Fruit fly (Drosophila melanogaster) whole organism, embryonic: ENCODE results near the gene CG15040.

Experiments
- ATbp ChIP-seq: fragments of 200-800 bp; sonication (Bioruptor generic); optimal IDR thresholded peaks from 2 replicates; lab custom pipeline; 2017; ENCODE audit warnings: missing biosample characterization, mild to moderate bottlenecking, missing genetic modification characterization, missing genetic modification reagents
- Atf3 ChIP-seq: fragments of 200-800 bp; sonication (Bioruptor generic); optimal IDR thresholded peaks from 3 replicates; lab custom pipeline; 2016; ENCODE audit warnings: missing biosample characterization, missing genetic modification characterization
- Awh ChIP-seq: fragments of 200-800 bp; sonication (Bioruptor generic); IDR thresholded peaks from 2 replicates; pipeline ENCODE4, ENCODE4 v1.3.6; 2022; ENCODE audit warnings: missing biosample characterization, missing genetic modification characterization
- Bdp1 ChIP-seq: fragments of 200-800 bp; sonication (Bioruptor generic); optimal IDR thresholded peaks from 3 replicates; lab custom pipeline; 2016; ENCODE audit warnings: missing biosample characterization, missing genetic modification characterization
- CG1024 ChIP-seq: fragments of 200-800 bp; sonication (Bioruptor generic); IDR thresholded peaks from 2 replicates; pipeline ENCODE4 v1.3.6; 2022; ENCODE audit warnings: missing biosample characterization, missing genetic modification characterization
- CG10565 ChIP-seq: fragments of 200-800 bp; sonication (Bioruptor generic); optimal IDR thresholded peaks from 3 replicates; lab custom pipeline; 2016; ENCODE audit warnings: missing biosample characterization, mild to moderate bottlenecking, missing genetic modification characterization
- CG11247 ChIP-seq: fragments of 200-800 bp; sonication (Bioruptor generic); IDR thresholded peaks from 2 replicates; pipeline ENCODE4 v1.3.6; 2022; ENCODE audit warnings: missing biosample characterization, missing genetic modification characterization
- CG11456 ChIP-seq: fragments of 200-800 bp; sonication (Bioruptor generic); IDR thresholded peaks from 3 replicates; pipeline ENCODE4 v1.3.6; 2022; ENCODE audit warnings: missing biosample characterization, missing genetic modification characterization
- CG11696 ChIP-seq: fragments of 200-800 bp; sonication (Bioruptor generic); IDR thresholded peaks from 2 replicates; pipeline ENCODE4 v1.3.6; 2022; ENCODE audit warnings: missing biosample characterization, missing genetic modification characterization
- CG12071 ChIP-seq: fragments of 200-800 bp; sonication (Bioruptor generic); optimal IDR thresholded peaks from 3 replicates; lab custom pipeline; 2018; ENCODE audit warnings: missing biosample characterization, mild to moderate bottlenecking, missing genetic modification characterization
- CG14050 ChIP-seq: fragments of 200-800 bp; sonication (Bioruptor generic); IDR thresholded peaks from 3 replicates; pipeline ENCODE4 v1.3.6; 2022; ENCODE audit warnings: missing biosample characterization, missing genetic modification characterization
- CG14441 ChIP-seq: fragments of 200-800 bp; sonication (Bioruptor generic); IDR thresholded peaks from 2 replicates; pipeline ENCODE4 v1.3.6; 2022; ENCODE audit warnings: missing biosample characterization, missing genetic modification characterization
- CG1603 ChIP-seq: fragments of 200-800 bp; sonication (Bioruptor generic); optimal IDR thresholded peaks from 2 replicates; lab custom pipeline; 2019; ENCODE audit warnings: missing biosample characterization, mild to moderate bottlenecking, missing genetic modification characterization, moderate library complexity
- CG1647 ChIP-seq: fragments of 200-800 bp; sonication (Bioruptor generic); optimal IDR thresholded peaks from 3 replicates; lab custom pipeline; 2016; ENCODE audit warnings: missing biosample characterization, missing genetic modification characterization
- CG17802 ChIP-seq: fragments of 200-800 bp; sonication (Bioruptor generic); optimal IDR thresholded peaks from 2 replicates; lab custom pipeline; 2018; ENCODE audit warnings: missing biosample characterization, mild to moderate bottlenecking, missing genetic modification characterization, moderate library complexity
- CG18764 ChIP-seq: fragments of 200-800 bp; sonication (Bioruptor generic); optimal IDR thresholded peaks from 3 replicates; lab custom pipeline; 2016; ENCODE audit warnings: missing biosample characterization, missing genetic modification characterization
- CG2712 ChIP-seq: fragments of 200-800 bp; optimal IDR thresholded peaks from 3 replicates; lab custom pipeline; 2019; ENCODE audit warnings: missing biosample characterization, mild to moderate bottlenecking, missing genetic modification characterization, moderate library complexity
- CG3163 ChIP-seq: fragments of 200-800 bp; sonication (Bioruptor generic); optimal IDR thresholded peaks from 3 replicates; lab custom pipeline; 2016; ENCODE audit warnings: missing biosample characterization, missing genetic modification characterization
- CG7786 ChIP-seq: fragments of 200-800 bp; sonication (Bioruptor generic); optimal IDR thresholded peaks from 2 replicates; lab custom pipeline; 2016; ENCODE audit warnings: missing biosample characterization, missing genetic modification characterization
- CG7963 ChIP-seq: fragments of 200-800 bp; sonication (Bioruptor generic); IDR thresholded peaks from 3 replicates; pipeline ENCODE4 v1.3.6; 2022; ENCODE audit warnings: missing biosample characterization, missing genetic modification characterization; ENCODE audit not compliant: partially characterized antibody
- CG9215 ChIP-seq: fragments of 200-800 bp; sonication (Bioruptor generic); IDR thresholded peaks from 2 replicates; pipeline ENCODE4 v1.3.6; 2022; ENCODE audit warnings: missing biosample characterization, missing genetic modification characterization
- CG9876 ChIP-seq: fragments of 200-800 bp; sonication (Bioruptor generic); optimal IDR thresholded peaks from 2 replicates; lab custom pipeline; 2016; ENCODE audit warnings: missing biosample characterization, missing genetic modification characterization
- Drgx ChIP-seq: fragments of 200-800 bp; sonication (Bioruptor generic); IDR thresholded peaks from 2 replicates; pipeline ENCODE4 v1.3.6; 2022; ENCODE audit warnings: missing biosample characterization, missing genetic modification characterization
- HLH54F ChIP-seq: fragments of 200-800 bp; sonication (Bioruptor generic); optimal IDR thresholded peaks from 3 replicates; lab custom pipeline; 2016; ENCODE audit warnings: missing biosample characterization, missing genetic modification characterization
- HLHmδ ChIP-seq: fragments of 200-800 bp; sonication (Bioruptor generic); optimal IDR thresholded peaks from 2 replicates; lab custom pipeline; 2018; ENCODE audit warnings: missing biosample characterization, mild to moderate bottlenecking, missing genetic modification characterization, moderate library complexity
- Mes4 ChIP-seq: fragments of 200-800 bp; sonication (Bioruptor generic); optimal IDR thresholded peaks from 2 replicates; lab custom pipeline; 2016; ENCODE audit warnings: missing biosample characterization, missing genetic modification characterization
- NC2β ChIP-seq: fragments of 200-800 bp; sonication (Bioruptor generic); optimal IDR thresholded peaks from 2 replicates; lab custom pipeline; 2016; ENCODE audit warnings: missing biosample characterization, missing genetic modification characterization
- Neu2 ChIP-seq: fragments of 200-800 bp; sonication (Bioruptor generic); optimal IDR thresholded peaks from 3 replicates; lab custom pipeline; 2016; ENCODE audit warnings: missing biosample characterization, missing genetic modification characterization, borderline replicate concordance
- Oli ChIP-seq: fragments of 200-800 bp; sonication (Bioruptor generic); optimal IDR thresholded peaks from 2 replicates; lab custom pipeline; 2018; ENCODE audit warnings: missing biosample characterization, mild to moderate bottlenecking, missing genetic modification characterization, moderate library complexity
- Optix ChIP-seq: fragments of 200-800 bp; sonication (Bioruptor generic); IDR thresholded peaks from 3 replicates; pipeline ENCODE4 v1.3.6; 2022; ENCODE audit warnings: missing biosample characterization, missing genetic modification characterization
- Poxn ChIP-seq: fragments of 200-800 bp; sonication (Bioruptor generic); IDR thresholded peaks from 2 replicates; pipeline ENCODE4 v1.3.6; 2022; ENCODE audit warnings: missing biosample characterization, missing genetic modification characterization
- Ravus ChIP-seq: fragments of 200-800 bp; sonication (Bioruptor generic); IDR thresholded peaks from 2 replicates; pipeline ENCODE4 v1.3.6; 2022; ENCODE audit warnings: missing biosample characterization, missing genetic modification characterization
- Rx ChIP-seq: fragments of 200-800 bp; sonication (Bioruptor generic); IDR thresholded peaks from 2 replicates; pipeline ENCODE4 v1.3.6; 2022; ENCODE audit warnings: missing biosample characterization, missing genetic modification characterization
- Sin3A ChIP-seq: fragments of >200 bp; optimal IDR thresholded peaks from 2 replicates; lab custom pipeline; 2018
- Vsx1 ChIP-seq: fragments of 200-800 bp; sonication (Bioruptor generic); optimal IDR thresholded peaks from 2 replicates; lab custom pipeline; 2017; ENCODE audit warnings: missing biosample characterization, mild to moderate bottlenecking, missing genetic modification characterization, missing genetic modification reagents
- Xrp1 ChIP-seq: fragments of 200-800 bp; sonication (Bioruptor generic); IDR thresholded peaks from 2 replicates; pipeline ENCODE4 v1.3.6; 2022; ENCODE audit warnings: missing biosample characterization, missing genetic modification characterization
- dmrt11E ChIP-seq: fragments of 200-800 bp; sonication (Bioruptor generic); optimal IDR thresholded peaks from 3 replicates; lab custom pipeline; 2018; ENCODE audit warnings: missing biosample characterization, mild to moderate bottlenecking, missing genetic modification characterization, moderate library complexity
- fru ChIP-seq: fragments of >200 bp; optimal IDR thresholded peaks from 2 replicates; lab custom pipeline; 2017
- gsb-n ChIP-seq: fragments of 200-800 bp; sonication (Bioruptor generic); optimal IDR thresholded peaks from 3 replicates; lab custom pipeline; 2018; ENCODE audit warnings: missing biosample characterization, mild to moderate bottlenecking, missing genetic modification characterization
- ham ChIP-seq: fragments of 200-800 bp; sonication (Bioruptor generic); IDR thresholded peaks from 2 replicates; pipeline ENCODE4 v1.3.6; 2022; ENCODE audit warnings: missing biosample characterization, missing genetic modification characterization
- hbn ChIP-seq: fragments of 200-800 bp; sonication (Bioruptor generic); IDR thresholded peaks from 2 replicates; pipeline ENCODE4 v1.3.6; 2022; ENCODE audit warnings: missing biosample characterization, missing genetic modification characterization; ENCODE audit not compliant: partially characterized antibody
- her ChIP-seq: fragments of 200-800 bp; sonication (Bioruptor generic); optimal IDR thresholded peaks from 2 replicates; lab custom pipeline; 2016; ENCODE audit warnings: missing biosample characterization, missing genetic modification characterization
- insv ChIP-seq, 2 experiments: fragments of 200-800 bp; sonication (Bioruptor generic); optimal IDR thresholded peaks; 3 replicates each; lab custom pipeline; 2016 to 2018; ENCODE audit warnings: missing biosample characterization in 2 of 2, missing genetic modification characterization in 2 of 2
- luna ChIP-seq: fragments of 200-800 bp; sonication (Bioruptor generic); optimal IDR thresholded peaks from 2 replicates; lab custom pipeline; 2016; ENCODE audit warnings: missing biosample characterization, missing genetic modification characterization
- odd ChIP-seq: fragments of 200-800 bp; sonication (Bioruptor generic); optimal IDR thresholded peaks from 2 replicates; lab custom pipeline; 2017; ENCODE audit warnings: missing biosample characterization, mild to moderate bottlenecking, missing genetic modification characterization
- pum ChIP-seq: fragments of 200-800 bp; sonication (Bioruptor generic); optimal IDR thresholded peaks from 2 replicates; lab custom pipeline; 2016; ENCODE audit warnings: missing biosample characterization, missing genetic modification characterization
- salm ChIP-seq: fragments of 200-800 bp; sonication (Bioruptor generic); optimal IDR thresholded peaks from 2 replicates; lab custom pipeline; 2018; ENCODE audit warnings: missing biosample characterization, mild to moderate bottlenecking, missing genetic modification characterization
- sisA ChIP-seq: fragments of 200-800 bp; sonication (Bioruptor generic); IDR thresholded peaks from 2 replicates; pipeline ENCODE4 v1.3.6; 2022; ENCODE audit warnings: missing biosample characterization, missing genetic modification characterization
- sqz ChIP-seq: fragments of 200-800 bp; sonication (Bioruptor generic); optimal IDR thresholded peaks from 3 replicates; lab custom pipeline; 2018; ENCODE audit warnings: missing biosample characterization, mild to moderate bottlenecking, missing genetic modification characterization
- tio ChIP-seq: fragments of 200-800 bp; sonication (Bioruptor generic); optimal IDR thresholded peaks from 2 replicates; lab custom pipeline; 2017; ENCODE audit warnings: missing biosample characterization, missing genetic modification characterization, inconsistent platforms
- tna ChIP-seq: fragments of 200-800 bp; sonication (Bioruptor generic); IDR thresholded peaks from 2 replicates; pipeline ENCODE4 v1.3.6; 2022; ENCODE audit warnings: missing biosample characterization, missing genetic modification characterization; ENCODE audit not compliant: partially characterized antibody
- toy ChIP-seq: fragments of 200-800 bp; sonication (Bioruptor generic); IDR thresholded peaks from 2 replicates; pipeline ENCODE4 v1.3.6; 2022; ENCODE audit warnings: missing biosample characterization, missing genetic modification characterization
- zen2 ChIP-seq: fragments of 200-800 bp; sonication (Bioruptor generic); IDR thresholded peaks from 3 replicates; pipeline ENCODE4 v1.3.6; 2022; ENCODE audit warnings: missing biosample characterization, missing genetic modification characterization; ENCODE audit not compliant: partially characterized antibody

The CG15040 gene

dm6 chrX:18634716-18635115 is 17.3 kb upstream of the CG15040 start, which contains the start of gene wgn (continued):
- TF ChIP-seq CG3163 (GFP tag; lab: Kevin White, UChicago): no peak
- TF ChIP-seq Mes4 (GFP tag; lab: Kevin White, UChicago): no peak
- no peak for TF ChIP-seq CG10565 (GFP tag; lab: Kevin White, UChicago)
- no peak for TF ChIP-seq Oli (tag; lab: Kevin White, UChicago)
- no peak for TF ChIP-seq NC2β
- TF ChIP-seq Atf3 (GFP tag; lab: Kevin White, UChicago): no peak
- TF ChIP-seq CG2712 (tag; lab: Kevin White, UChicago): no peak
- TF ChIP-seq Ravus (GFP tag; lab: Robert Waterston, UW): no peak
- no peak for TF ChIP-seq CG14050 (GFP tag; lab: Robert Waterston, UW)
- TF ChIP-seq ham (GFP tag; lab: Robert Waterston, UW): no peak
- TF ChIP-seq CG18764: no peak
- TF ChIP-seq Awh (GFP tag; lab: Robert Waterston, UW): no peak
- TF ChIP-seq toy (GFP tag; lab: Robert Waterston, UW): no peak
- no peak for TF ChIP-seq Xrp1 (GFP tag; lab: Robert Waterston, UW)
- peak; percentile 60; the same call in 2 of the 3 replicates for TF ChIP-seq CG7963 (GFP tag; lab: Robert Waterston, UW)
- no peak for TF ChIP-seq CG1024
- TF ChIP-seq fru (lab: Kevin White, UChicago): no peak
- no peak for TF ChIP-seq odd
- TF ChIP-seq tio (GFP tag; lab: Kevin White, UChicago): no peak
- TF ChIP-seq CG14441: no peak
- TF ChIP-seq Vsx1 (GFP tag; lab: Kevin White, UChicago): no peak
- no peak for TF ChIP-seq Neu2 (GFP tag; lab: Kevin White, UChicago)
- no peak for TF ChIP-seq sqz (GFP tag; lab: Kevin White, UChicago)
- no peak for TF ChIP-seq CG7786 (GFP tag; lab: Kevin White, UChicago)
- no peak for TF ChIP-seq gsb-n (tag; lab: Kevin White, UChicago)
- peak; percentile 17; the same call in 1 of the 2 replicates for TF ChIP-seq Drgx (GFP tag; lab: Robert Waterston, UW)
- no peak for TF ChIP-seq Poxn (GFP tag; lab: Robert Waterston, UW)
- TF ChIP-seq CG9876 (GFP tag; lab: Kevin White, UChicago): no peak
- TF ChIP-seq CG11696: no peak
- TF ChIP-seq CG1603 (tag; lab: Kevin White, UChicago): peak; percentile 21
- TF ChIP-seq sisA: no peak
- no peak for TF ChIP-seq dmrt11E (tag; lab: Kevin White, UChicago)
- no peak for TF ChIP-seq CG12071 (GFP tag; lab: Kevin White, UChicago)
- TF ChIP-seq HLH54F (GFP tag; lab: Kevin White, UChicago): no peak
- no peak for TF ChIP-seq insv (GFP tag; optimal IDR thresholded peaks at IDR 0.05; lab: Kevin White, UChicago)
- peak; percentile 89 for TF ChIP-seq zen2
- no peak for TF ChIP-seq CG11456 (GFP tag; lab: Robert Waterston, UW)
- no peak for TF ChIP-seq CG11247 (GFP tag; lab: Robert Waterston, UW)
- no peak for TF ChIP-seq CG1647 (GFP tag; lab: Kevin White, UChicago)
- TF ChIP-seq Rx (GFP tag; lab: Robert Waterston, UW): no peak
- no peak for TF ChIP-seq ATbp
- TF ChIP-seq luna (GFP tag; lab: Kevin White, UChicago): no peak
- TF ChIP-seq Optix (GFP tag; lab: Robert Waterston, UW): no peak
- TF ChIP-seq hbn (GFP tag; lab: Robert Waterston, UW): peak; percentile 90
- TF ChIP-seq HLHmδ (GFP tag; lab: Kevin White, UChicago): peak; percentile 14
- TF ChIP-seq tna: peak; percentile 24; the same call in 1 of the 2 replicates
- no peak for TF ChIP-seq her (GFP tag; lab: Kevin White, UChicago)
- TF ChIP-seq Sin3A (lab: Kevin White, UChicago): no peak
- TF ChIP-seq CG9215 (GFP tag; lab: Robert Waterston, UW): no peak
- no peak for TF ChIP-seq CG17802
- TF ChIP-seq Bdp1 (GFP tag; lab: Kevin White, UChicago): no peak
- no peak for TF ChIP-seq salm
- no peak for TF ChIP-seq pum (GFP tag; lab: Kevin White, UChicago)
